Fruit fly (Drosophila melanogaster) whole organism, embryonic: ENCODE results near the gene CG12241.

Source experiments
- Awh ChIP-seq: fragments of 200-800 bp; sonication (Bioruptor generic); IDR thresholded peaks from 2 replicates; pipeline ENCODE4, ENCODE4 v1.3.6; 2022; ENCODE audit warnings: missing biosample characterization, missing genetic modification characterization
- Bgb ChIP-seq: fragments of 200-800 bp; sonication (Bioruptor generic); IDR thresholded peaks from 2 replicates; pipeline ENCODE4 v1.3.6; 2022; ENCODE audit warnings: missing biosample characterization, missing genetic modification characterization; ENCODE audit not compliant: partially characterized antibody
- CG10147 ChIP-seq: fragments of 200-800 bp; sonication (Bioruptor generic); optimal IDR thresholded peaks from 2 replicates; lab custom pipeline; 2019; ENCODE audit warnings: missing biosample characterization, mild to moderate bottlenecking, missing genetic modification characterization, moderate library complexity
- CG10209 ChIP-seq: fragments of 200-800 bp; sonication (Bioruptor generic); optimal IDR thresholded peaks from 3 replicates; lab custom pipeline; 2017; ENCODE audit warnings: missing biosample characterization, mild to moderate bottlenecking, missing genetic modification characterization, missing genetic modification reagents
- CG10321 ChIP-seq: fragments of 200-800 bp; sonication (Bioruptor generic); IDR thresholded peaks from 2 replicates; pipeline ENCODE4 v1.3.6; 2022; ENCODE audit warnings: missing biosample characterization, missing genetic modification characterization
- CG13624 ChIP-seq: fragments of 200-800 bp; sonication (Bioruptor generic); optimal IDR thresholded peaks from 2 replicates; lab custom pipeline; 2016; ENCODE audit warnings: missing biosample characterization, missing genetic modification characterization
- CG13775 ChIP-seq: fragments of 200-800 bp; sonication (Bioruptor generic); optimal IDR thresholded peaks from 3 replicates; lab custom pipeline; 2017; ENCODE audit warnings: missing biosample characterization, mild to moderate bottlenecking, missing genetic modification characterization
- CG14965 ChIP-seq: fragments of 200-800 bp; sonication (Bioruptor generic); optimal IDR thresholded peaks from 2 replicates; lab custom pipeline; 2016; ENCODE audit warnings: missing biosample characterization, missing genetic modification characterization, borderline replicate concordance
- CG15073 ChIP-seq: fragments of 200-800 bp; sonication (Bioruptor generic); optimal IDR thresholded peaks from 2 replicates; lab custom pipeline; 2016; ENCODE audit warnings: missing biosample characterization, missing genetic modification characterization
- CG17568 ChIP-seq: fragments of 200-800 bp; sonication (Bioruptor generic); optimal IDR thresholded peaks from 2 replicates; lab custom pipeline; 2018; ENCODE audit warnings: missing biosample characterization, mild to moderate bottlenecking, missing genetic modification characterization, moderate library complexity
- CG17912 ChIP-seq: fragments of 200-800 bp; sonication (Bioruptor generic); optimal IDR thresholded peaks from 2 replicates; lab custom pipeline; 2018; ENCODE audit warnings: missing biosample characterization, mild to moderate bottlenecking, missing genetic modification characterization
- CG18476 ChIP-seq: fragments of 200-800 bp; sonication (Bioruptor generic); optimal IDR thresholded peaks from 2 replicates; lab custom pipeline; 2016; ENCODE audit warnings: missing biosample characterization, mild to moderate bottlenecking, missing genetic modification characterization
- CG2199 ChIP-seq: fragments of 200-800 bp; sonication (Bioruptor generic); IDR thresholded peaks from 3 replicates; pipeline ENCODE4 v1.3.6; 2022; ENCODE audit warnings: missing biosample characterization, missing genetic modification characterization
- CG2712 ChIP-seq: fragments of 200-800 bp; optimal IDR thresholded peaks from 3 replicates; lab custom pipeline; 2019; ENCODE audit warnings: missing biosample characterization, mild to moderate bottlenecking, missing genetic modification characterization, moderate library complexity
- CG3065 ChIP-seq: fragments of 200-800 bp; sonication (Bioruptor generic); optimal IDR thresholded peaks from 2 replicates; lab custom pipeline; 2016; ENCODE audit warnings: missing biosample characterization, missing genetic modification characterization
- CG33557 ChIP-seq: fragments of 200-800 bp; sonication (Bioruptor generic); optimal IDR thresholded peaks from 2 replicates; lab custom pipeline; 2019; ENCODE audit warnings: missing biosample characterization, mild to moderate bottlenecking, missing genetic modification characterization, moderate library complexity
- CG4282 ChIP-seq: fragments of 200-800 bp; sonication (Bioruptor generic); optimal IDR thresholded peaks from 2 replicates; lab custom pipeline; 2016; ENCODE audit warnings: missing biosample characterization, missing genetic modification characterization
- CG4404 ChIP-seq: fragments of 200-800 bp; sonication (Bioruptor generic); IDR thresholded peaks from 2 replicates; pipeline ENCODE4 v1.3.6; 2022; ENCODE audit warnings: missing biosample characterization, missing genetic modification characterization
- CG4820 ChIP-seq: fragments of 200-800 bp; sonication (Bioruptor generic); optimal IDR thresholded peaks from 3 replicates; lab custom pipeline; 2016; ENCODE audit warnings: missing biosample characterization, missing genetic modification characterization
- CG5245 ChIP-seq: fragments of 200-800 bp; sonication (Bioruptor generic); optimal IDR thresholded peaks from 3 replicates; lab custom pipeline; 2016; ENCODE audit warnings: missing biosample characterization, missing genetic modification characterization
- CG6272 ChIP-seq: fragments of 200-800 bp; sonication (Bioruptor generic); IDR thresholded peaks from 2 replicates; pipeline ENCODE4 v1.3.6; 2022; ENCODE audit warnings: missing biosample characterization, missing genetic modification characterization
- CG8924 ChIP-seq: fragments of 200-800 bp; optimal IDR thresholded peaks from 3 replicates; lab custom pipeline; 2019; ENCODE audit warnings: missing biosample characterization, mild to moderate bottlenecking, missing genetic modification characterization, moderate library complexity
- CHES-1-like ChIP-seq: fragments of 200-800 bp; sonication (Bioruptor generic); optimal IDR thresholded peaks from 2 replicates; lab custom pipeline; 2016; ENCODE audit warnings: missing biosample characterization, missing genetic modification characterization
- D19A ChIP-seq: fragments of 200-800 bp; optimal IDR thresholded peaks from 3 replicates; lab custom pipeline; 2019; ENCODE audit warnings: missing biosample characterization, mild to moderate bottlenecking, missing genetic modification characterization, moderate library complexity
- Dp ChIP-seq: fragments of 200-800 bp; sonication (Bioruptor generic); optimal IDR thresholded peaks from 2 replicates; lab custom pipeline; 2018; ENCODE audit warnings: missing biosample characterization, mild to moderate bottlenecking, missing genetic modification characterization, moderate library complexity
- Dref ChIP-seq: fragments of 200-800 bp; sonication (Bioruptor generic); IDR thresholded peaks from 2 replicates; pipeline ENCODE4 v1.3.6; 2022; ENCODE audit warnings: missing biosample characterization, missing genetic modification characterization
- GATAe ChIP-seq: fragments of 200-800 bp; sonication (Bioruptor generic); conservative IDR thresholded peaks from 2 replicates; pipeline ENCODE4 v1.3.6; 2022; ENCODE audit warnings: missing biosample characterization, missing genetic modification characterization
- Hr78 ChIP-seq, 2 experiments: fragments of 200-800 bp in 1 of 2; fragments of >200 bp in 1 of 2; sonication (Bioruptor generic) in 1 of 2; optimal IDR thresholded peaks; 2 replicates each; lab custom pipeline; 2017 to 2019; ENCODE audit warnings: missing biosample characterization in 2 of 2, missing genetic modification characterization in 2 of 2, mild to moderate bottlenecking in 1 of 2, moderate library complexity in 1 of 2
- MBD-R2 ChIP-seq: fragments of 200-800 bp; sonication (Bioruptor generic); IDR thresholded peaks from 2 replicates; pipeline ENCODE4 v1.3.6; 2022; ENCODE audit warnings: missing biosample characterization, missing genetic modification characterization
- NC2α ChIP-seq: fragments of 200-800 bp; sonication (Bioruptor generic); optimal IDR thresholded peaks from 2 replicates; lab custom pipeline; 2016; ENCODE audit warnings: missing biosample characterization, missing genetic modification characterization
- Scr ChIP-seq: fragments of 200-800 bp; sonication (Bioruptor generic); IDR thresholded peaks from 2 replicates; pipeline ENCODE4 v1.3.6; 2022; ENCODE audit warnings: missing biosample characterization, missing genetic modification characterization; ENCODE audit not compliant: partially characterized antibody
- Sin3A ChIP-seq: fragments of >200 bp; optimal IDR thresholded peaks from 2 replicates; lab custom pipeline; 2018
- Sox100B ChIP-seq: fragments of 200-800 bp; sonication (Bioruptor generic); optimal IDR thresholded peaks from 3 replicates; lab custom pipeline; 2018; ENCODE audit warnings: missing biosample characterization, mild to moderate bottlenecking, missing genetic modification characterization
- Tbp ChIP-seq: fragments of >200 bp; optimal IDR thresholded peaks from 2 replicates; lab custom pipeline; 2018; ENCODE audit warnings: missing biosample characterization, missing genetic modification characterization
- YL-1 ChIP-seq: fragments of 200-800 bp; sonication (Bioruptor generic); optimal IDR thresholded peaks from 3 replicates; lab custom pipeline; 2017; ENCODE audit warnings: missing biosample characterization, mild to moderate bottlenecking, missing genetic modification characterization
- abd-A ChIP-seq: fragments of 200-800 bp; sonication (Bioruptor generic); optimal IDR thresholded peaks from 3 replicates; lab custom pipeline; 2019; ENCODE audit warnings: missing biosample characterization, mild to moderate bottlenecking, missing genetic modification characterization, moderate library complexity
- ac ChIP-seq: fragments of 200-800 bp; sonication (Bioruptor generic); optimal IDR thresholded peaks from 3 replicates; lab custom pipeline; 2017; ENCODE audit warnings: missing biosample characterization, mild to moderate bottlenecking, missing genetic modification characterization
- chif ChIP-seq, 2 experiments: fragments of 200-800 bp; sonication (Bioruptor generic); optimal IDR thresholded peaks; 3 replicates each; lab custom pipeline; 2016; ENCODE audit warnings: missing biosample characterization in 2 of 2, missing genetic modification characterization in 2 of 2
- danr ChIP-seq: fragments of 200-800 bp; sonication (Bioruptor generic); IDR thresholded peaks from 2 replicates; pipeline ENCODE4 v1.3.6; 2022; ENCODE audit warnings: missing biosample characterization, missing genetic modification characterization
- gem ChIP-seq: fragments of 200-800 bp; sonication (Bioruptor generic); optimal IDR thresholded peaks from 2 replicates; lab custom pipeline; 2019; ENCODE audit warnings: missing biosample characterization, mild to moderate bottlenecking, missing genetic modification characterization, moderate library complexity
- hb ChIP-seq: fragments of 200-800 bp; sonication (Bioruptor generic); IDR thresholded peaks from 3 replicates; pipeline ENCODE4 v1.3.6; 2022; ENCODE audit warnings: missing biosample characterization, missing genetic modification characterization; ENCODE audit not compliant: partially characterized antibody
- lilli ChIP-seq: fragments of 200-800 bp; sonication (Bioruptor generic); optimal IDR thresholded peaks from 3 replicates; lab custom pipeline; 2016; ENCODE audit warnings: missing biosample characterization, missing genetic modification characterization
- luna ChIP-seq: fragments of 200-800 bp; sonication (Bioruptor generic); optimal IDR thresholded peaks from 2 replicates; lab custom pipeline; 2016; ENCODE audit warnings: missing biosample characterization, missing genetic modification characterization
- nom ChIP-seq: fragments of 200-800 bp; sonication (Bioruptor generic); optimal IDR thresholded peaks from 2 replicates; lab custom pipeline; 2017; ENCODE audit warnings: missing biosample characterization, missing genetic modification characterization, mild to moderate bottlenecking, moderate library complexity, missing genetic modification reagents
- p53 ChIP-seq: fragments of 200-800 bp; sonication (Bioruptor generic); optimal IDR thresholded peaks from 2 replicates; lab custom pipeline; 2016; ENCODE audit warnings: missing biosample characterization, missing genetic modification characterization
- phol ChIP-seq: fragments of 200-800 bp; sonication (Bioruptor generic); optimal IDR thresholded peaks from 3 replicates; lab custom pipeline; 2018; ENCODE audit warnings: missing biosample characterization, mild to moderate bottlenecking, missing genetic modification characterization, moderate library complexity
- pita ChIP-seq: fragments of 200-800 bp; sonication (Bioruptor generic); optimal IDR thresholded peaks from 2 replicates; lab custom pipeline; 2017; ENCODE audit warnings: missing biosample characterization, mild to moderate bottlenecking, missing genetic modification characterization
- psq ChIP-seq: fragments of 200-800 bp; sonication (Bioruptor generic); optimal IDR thresholded peaks from 2 replicates; lab custom pipeline; 2017; ENCODE audit warnings: missing biosample characterization, missing genetic modification characterization
- row ChIP-seq: fragments of 200-800 bp; sonication (Bioruptor generic); IDR thresholded peaks from 3 replicates; pipeline ENCODE4 v1.3.6; 2022; ENCODE audit warnings: missing biosample characterization, missing genetic modification characterization
- sd ChIP-seq: fragments of 200-800 bp; sonication (Bioruptor generic); optimal IDR thresholded peaks from 3 replicates; lab custom pipeline; 2018; ENCODE audit warnings: missing biosample characterization, mild to moderate bottlenecking, missing genetic modification characterization, moderate library complexity
- yki ChIP-seq: fragments of >200 bp; optimal IDR thresholded peaks from 3 replicates; lab custom pipeline; 2018
- zf30C ChIP-seq: fragments of 200-800 bp; sonication (Bioruptor generic); optimal IDR thresholded peaks from 3 replicates; lab custom pipeline; 2018; ENCODE audit warnings: missing biosample characterization, mild to moderate bottlenecking, missing genetic modification characterization

CG12241 gene

DNA sequence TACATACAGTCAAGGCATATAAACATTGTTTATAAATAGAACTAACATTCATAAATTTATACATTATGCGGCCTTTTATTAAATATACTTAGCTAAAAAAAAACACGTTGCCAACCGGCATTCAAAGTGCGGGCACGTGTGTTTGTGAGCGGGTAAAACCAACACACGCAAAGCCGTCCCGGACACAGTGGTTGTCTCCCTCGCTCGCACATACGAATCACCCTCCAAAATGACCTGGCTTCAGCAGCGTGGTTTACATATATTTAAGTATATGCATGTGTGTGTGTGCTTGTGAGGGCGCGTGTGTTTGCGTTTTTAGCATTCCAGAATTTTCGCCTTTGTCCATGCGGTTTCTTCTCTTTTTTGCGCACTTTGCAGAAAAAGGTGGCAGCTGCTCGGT lies 24.4 kb downstream of the CG12241 start (continued):
- TF ChIP-seq CG6272 (GFP tag; lab: Robert Waterston, UW) (no peak), CG14965 (GFP tag; lab: Kevin White, UChicago) (no peak), chif (GFP tag; optimal IDR thresholded peaks at IDR 0.05; lab: Kevin White, UChicago) (no peak), phol (no peak), ac (GFP tag; lab: Kevin White, UChicago) (no peak), CG15073 (GFP tag; lab: Kevin White, UChicago) (no peak), abd-A (tag; lab: Kevin White, UChicago) (peak; percentile 68), D19A (tag; lab: Kevin White, UChicago) (no peak), CG2199 (GFP tag; lab: Robert Waterston, UW) (0 out of 3 replicates have a peak, but pooled peaks have one; percentile 37), lilli (GFP tag; lab: Kevin White, UChicago) (peak; percentile 30), Dref (GFP tag; lab: Robert Waterston, UW) (no peak), yki (lab: Kevin White, UChicago) (no peak), Sox100B (GFP tag; lab: Kevin White, UChicago) (no peak), MBD-R2 (GFP tag; lab: Robert Waterston, UW) (no peak), CG4820 (GFP tag; lab: Kevin White, UChicago) (no peak), CG3065 (no peak), GATAe (no peak), danr (no peak), CG13624 (GFP tag; lab: Kevin White, UChicago) (no peak), gem (tag; lab: Kevin White, UChicago) (no peak), Tbp (GFP tag; lab: Kevin White, UChicago) (no peak), CG18476 (GFP tag; lab: Kevin White, UChicago) (no peak), Awh (GFP tag; lab: Robert Waterston, UW) (no peak), CG10321 (GFP tag; lab: Robert Waterston, UW) (peak; percentile 97), CG4404 (GFP tag; lab: Robert Waterston, UW) (no peak), CG17912 (GFP tag; lab: Kevin White, UChicago) (peak; percentile 68), Bgb (GFP tag; lab: Robert Waterston, UW) (0 out of 2 replicates have a peak, but pooled peaks have one; percentile 17), YL-1 (GFP tag; lab: Kevin White, UChicago) (peak; percentile 94), pita (GFP tag; lab: Kevin White, UChicago) (no peak), CG8924 (peak; percentile 13), luna (no peak), CG33557 (GFP tag; lab: Kevin White, UChicago) (peak; percentile 8), sd (tag; lab: Kevin White, UChicago) (peak; percentile 97), CG10209 (GFP tag; lab: Kevin White, UChicago) (no peak), Sin3A (lab: Kevin White, UChicago) (no peak), CG10147 (GFP tag; lab: Kevin White, UChicago) (no peak), NC2α (GFP tag; lab: Kevin White, UChicago) (no peak), Hr78 (GFP tag; optimal IDR thresholded peaks at IDR 0.05; lab: Kevin White, UChicago) (peak in 1 of 2 experiments; percentile 68), CG17568 (GFP tag; lab: Kevin White, UChicago) (no peak), hb (no peak), Dp (GFP tag; lab: Kevin White, UChicago) (peak; percentile 6), row (GFP tag; lab: Robert Waterston, UW) (no peak), nom (no peak), psq (GFP tag; lab: Kevin White, UChicago) (no peak), p53 (no peak), CHES-1-like (GFP tag; lab: Kevin White, UChicago) (peak; percentile 39), CG13775 (GFP tag; lab: Kevin White, UChicago) (no peak), CG2712 (no peak), CG4282 (GFP tag; lab: Kevin White, UChicago) (no peak), zf30C (GFP tag; lab: Kevin White, UChicago) (no peak), CG5245 (GFP tag; lab: Kevin White, UChicago) (no peak), Scr (GFP tag; lab: Robert Waterston, UW) (no peak)
